Fruit fly (Drosophila melanogaster): Measurements from ENCODE around the gene CG5890.
A peak's percentile ranks its signal among the peaks of the same experiment; 100 is the strongest.

The CG5890 gene

dm6 chr3R:25885136-25885535 is 29.2 kb downstream of the CG5890 start (continued):
- no peak for TF ChIP-seq cas (GFP tag; IDR thresholded peaks at IDR 0.05)
- TF ChIP-seq Dref (GFP tag; IDR thresholded peaks at IDR 0.05), result no peak
- peak; percentile 25 for TF ChIP-seq sens (GFP tag)
- no peak for TF ChIP-seq rib (GFP tag; IDR thresholded peaks at IDR 0.05)
- no peak for TF ChIP-seq CG12942 (GFP tag; optimal IDR thresholded peaks at IDR 0.05)
- TF ChIP-seq chinmo (GFP tag; IDR thresholded peaks at IDR 0.05; ENCODE audit: partially characterized antibody), result no peak
- TF ChIP-seq sob (GFP tag; IDR thresholded peaks at IDR 0.05), result no peak
- 0 out of 3 replicates have a peak, but pooled peaks have one; percentile 35 for TF ChIP-seq gce (GFP tag; IDR thresholded peaks at IDR 0.05)
- TF ChIP-seq CG8924 (tag; optimal IDR thresholded peaks at IDR 0.05), result peak; percentile 44
- TF ChIP-seq CG31388 (GFP tag; optimal IDR thresholded peaks at IDR 0.05), result no peak
- no peak for TF ChIP-seq en (GFP tag; optimal IDR thresholded peaks at IDR 0.05)
- no peak for TF ChIP-seq Bgb (GFP tag; IDR thresholded peaks at IDR 0.05; ENCODE audit: partially characterized antibody)
- TF ChIP-seq Scr (GFP tag; IDR thresholded peaks at IDR 0.05; ENCODE audit: partially characterized antibody), result no peak
- no peak for TF ChIP-seq CG11504 (tag; optimal IDR thresholded peaks at IDR 0.05)
- no peak for TF ChIP-seq CG7928 (GFP tag; optimal IDR thresholded peaks at IDR 0.05)
- no peak for TF ChIP-seq Dip3 (GFP tag; optimal IDR thresholded peaks at IDR 0.05)
- TF ChIP-seq CG15073 (GFP tag; optimal IDR thresholded peaks at IDR 0.05), result no peak
- no peak for TF ChIP-seq ase (GFP tag; IDR thresholded peaks at IDR 0.05)
- no peak for TF ChIP-seq CG15269 (tag; optimal IDR thresholded peaks at IDR 0.05)
- TF ChIP-seq Sox102F (GFP tag; optimal IDR thresholded peaks at IDR 0.05), result no peak
- TF ChIP-seq Poxn (GFP tag; IDR thresholded peaks at IDR 0.05), result no peak
- no peak for TF ChIP-seq Doc3 (GFP tag; IDR thresholded peaks at IDR 0.05; ENCODE audit: partially characterized antibody)
- peak; percentile 31 for TF ChIP-seq gem (tag; optimal IDR thresholded peaks at IDR 0.05)
- TF ChIP-seq CG1792 (GFP tag; optimal IDR thresholded peaks at IDR 0.05), result no peak
- TF ChIP-seq gsb (GFP tag; IDR thresholded peaks at IDR 0.05), result no peak
- 0 out of 2 replicates have a peak, but pooled peaks have one; percentile 27 for TF ChIP-seq E2f2 (GFP tag; IDR thresholded peaks at IDR 0.05)
- TF ChIP-seq run (tag; optimal IDR thresholded peaks at IDR 0.05), result no peak
- TF ChIP-seq Dfd (GFP tag; optimal IDR thresholded peaks at IDR 0.05), result no peak
- no peak for TF ChIP-seq Lpt (GFP tag; optimal IDR thresholded peaks at IDR 0.05)
- TF ChIP-seq stwl (tag; optimal IDR thresholded peaks at IDR 0.05), result no peak
- peak in 1 of 2 experiments; percentile 52 for TF ChIP-seq Pdp1 (GFP tag; optimal IDR thresholded peaks at IDR 0.05)
- TF ChIP-seq Deaf1 (tag; optimal IDR thresholded peaks at IDR 0.05), result no peak
- peak; percentile 29 for TF ChIP-seq Fer1 (GFP tag; optimal IDR thresholded peaks at IDR 0.05)
- peak; percentile 30 for TF ChIP-seq CG11398 (GFP tag; optimal IDR thresholded peaks at IDR 0.05)
- no peak for TF ChIP-seq Taf1 (GFP tag; IDR thresholded peaks at IDR 0.05)
- TF ChIP-seq CG8765 (GFP tag; IDR thresholded peaks at IDR 0.05), result no peak
- TF ChIP-seq CG43689 (GFP tag; IDR thresholded peaks at IDR 0.05), result no peak
- TF ChIP-seq NC2α (GFP tag; optimal IDR thresholded peaks at IDR 0.05), result no peak
- peak; percentile 21 for TF ChIP-seq PHDP (tag; optimal IDR thresholded peaks at IDR 0.05)
- TF ChIP-seq kah (GFP tag; optimal IDR thresholded peaks at IDR 0.05), result peak; percentile 28
- TF ChIP-seq Atf6 (GFP tag; IDR thresholded peaks at IDR 0.05), result no peak
- no peak for TF ChIP-seq knrl (GFP tag; IDR thresholded peaks at IDR 0.05; ENCODE audit: partially characterized antibody)
- TF ChIP-seq CG7556 (GFP tag; optimal IDR thresholded peaks at IDR 0.05), result no peak
- no peak for TF ChIP-seq usp (GFP tag; optimal IDR thresholded peaks at IDR 0.05)
- no peak for TF ChIP-seq tin (GFP tag; optimal IDR thresholded peaks at IDR 0.05)
- no peak for TF ChIP-seq CG3838 (GFP tag; optimal IDR thresholded peaks at IDR 0.05)
- TF ChIP-seq CG17612 (GFP tag; IDR thresholded peaks at IDR 0.05), result no peak
- peak in 1 of 2 experiments; percentile 62 for TF ChIP-seq bsh (GFP tag; optimal IDR thresholded peaks at IDR 0.05)
- no peak for TF ChIP-seq CG4617 (GFP tag; optimal IDR thresholded peaks at IDR 0.05; ENCODE audit: borderline replicate concordance)
- no peak for TF ChIP-seq CG32767 (GFP tag; IDR thresholded peaks at IDR 0.05)
- no peak for TF ChIP-seq Ravus (GFP tag; IDR thresholded peaks at IDR 0.05)
- TF ChIP-seq sima (GFP tag; optimal IDR thresholded peaks at IDR 0.05), result no peak
